Worm (Caenorhabditis elegans) whole organism, mixed stage, embryonic: ENCODE data around the gene C18H9.6.

Experiments used
- M03D4.4 ChIP-seq: sonication (generic microtip); optimal IDR thresholded peaks from 2 replicates; lab custom pipeline; 2017; ENCODE audit warnings: mild to moderate bottlenecking, missing genetic modification characterization, missing compliant biosample characterization
- bed-3 ChIP-seq: fragments of 200-800 bp; sonication (Bioruptor generic); optimal IDR thresholded peaks from 3 replicates; lab custom pipeline; 2018; ENCODE audit warnings: mild to moderate bottlenecking, missing genetic modification characterization, moderate library complexity, missing compliant biosample characterization
- blmp-1 ChIP-seq: fragments of 150-350 bp; optimal IDR thresholded peaks from 2 replicates; lab custom pipeline; 2014; ENCODE audit warnings: missing biosample characterization, missing genetic modification characterization
- ceh-39 ChIP-seq: fragments of 150-350 bp; optimal IDR thresholded peaks from 2 replicates; lab custom pipeline; 2014; ENCODE audit warnings: missing biosample characterization, missing genetic modification characterization
- ceh-43 ChIP-seq: fragments of 200-800 bp; sonication (Bioruptor generic); optimal IDR thresholded peaks from 2 replicates; lab custom pipeline; 2018; ENCODE audit warnings: mild to moderate bottlenecking, missing genetic modification characterization, moderate library complexity, missing compliant biosample characterization
- ceh-83 ChIP-seq: fragments of 200-800 bp; sonication (Bioruptor generic); optimal IDR thresholded peaks from 2 replicates; lab custom pipeline; 2018; ENCODE audit warnings: mild to moderate bottlenecking, missing genetic modification characterization, missing compliant biosample characterization
- ces-1 ChIP-seq: fragments of 150-350 bp; optimal IDR thresholded peaks from 2 replicates; lab custom pipeline; 2014; ENCODE audit warnings: missing biosample characterization, missing genetic modification reagents, missing genetic modification characterization
- cnd-1 ChIP-seq: fragments of 200-800 bp; sonication (Bioruptor generic); optimal IDR thresholded peaks from 2 replicates; lab custom pipeline; 2018; ENCODE audit warnings: mild to moderate bottlenecking, missing genetic modification characterization, missing compliant biosample characterization
- drap-1 ChIP-seq: fragments of 200-800 bp; sonication (Bioruptor generic); optimal IDR thresholded peaks from 3 replicates; lab custom pipeline; 2018; ENCODE audit warnings: mild to moderate bottlenecking, missing genetic modification characterization, missing compliant biosample characterization
- elt-1 ChIP-seq: sonication (generic microtip); optimal IDR thresholded peaks from 2 replicates; lab custom pipeline; 2017; ENCODE audit warnings: missing genetic modification characterization, mild to moderate bottlenecking, missing compliant biosample characterization, antibody characterized with exemption, moderate library complexity, borderline replicate concordance; ENCODE audit not compliant: insufficient read depth
- elt-3 ChIP-seq: fragments of 150-350 bp; optimal IDR thresholded peaks from 2 replicates; lab custom pipeline; 2014; ENCODE audit warnings: missing biosample characterization, missing genetic modification characterization
- flh-1 ChIP-seq: fragments of 200-800 bp; sonication (Bioruptor generic); optimal IDR thresholded peaks from 2 replicates; lab custom pipeline; 2018; ENCODE audit warnings: mild to moderate bottlenecking, missing genetic modification characterization, moderate library complexity, missing compliant biosample characterization
- ham-2 ChIP-seq: fragments of 200-800 bp; sonication (Bioruptor generic); optimal IDR thresholded peaks from 2 replicates; lab custom pipeline; 2018; ENCODE audit warnings: mild to moderate bottlenecking, missing genetic modification characterization, missing compliant biosample characterization
- hlh-1 ChIP-seq: fragments of 150-350 bp; optimal IDR thresholded peaks from 2 replicates; lab custom pipeline; 2014; ENCODE audit warnings: missing biosample characterization, missing genetic modification reagents, missing genetic modification characterization
- lin-13 ChIP-seq: fragments of 150-350 bp; optimal IDR thresholded peaks from 2 replicates; lab custom pipeline; 2014; ENCODE audit warnings: missing biosample characterization, missing genetic modification characterization
- lin-32 ChIP-seq: fragments of 200-800 bp; sonication (Bioruptor generic); optimal IDR thresholded peaks from 2 replicates; lab custom pipeline; 2018; ENCODE audit warnings: mild to moderate bottlenecking, missing genetic modification characterization, missing compliant biosample characterization
- lsy-2 ChIP-seq: fragments of 150-350 bp; optimal IDR thresholded peaks from 2 replicates; lab custom pipeline; 2014; ENCODE audit warnings: missing biosample characterization, missing genetic modification characterization
- mab-5 ChIP-seq: fragments of 150-350 bp; optimal IDR thresholded peaks from 2 replicates; lab custom pipeline; 2014; ENCODE audit warnings: missing biosample characterization, missing genetic modification characterization
- mep-1 ChIP-seq: fragments of 150-350 bp; optimal IDR thresholded peaks from 2 replicates; lab custom pipeline; 2017; ENCODE audit warnings: missing biosample characterization, missing genetic modification reagents, missing genetic modification characterization, inconsistent platforms
- mls-2 ChIP-seq: sonication (generic microtip); optimal IDR thresholded peaks from 2 replicates; lab custom pipeline; 2016; ENCODE audit warnings: mild to moderate bottlenecking, missing genetic modification characterization, moderate library complexity, missing compliant biosample characterization
- nhr-12 ChIP-seq: fragments of 150-350 bp; optimal IDR thresholded peaks from 2 replicates; lab custom pipeline; 2014; ENCODE audit warnings: missing biosample characterization, missing genetic modification characterization
- nhr-2 ChIP-seq: fragments of 150-350 bp; optimal IDR thresholded peaks from 2 replicates; lab custom pipeline; 2014; ENCODE audit warnings: missing biosample characterization, missing genetic modification characterization
- nhr-237 ChIP-seq: fragments of 150-350 bp; optimal IDR thresholded peaks from 2 replicates; lab custom pipeline; 2014; ENCODE audit warnings: missing biosample characterization, missing genetic modification characterization
- nhr-28 ChIP-seq: fragments of 150-350 bp; optimal IDR thresholded peaks from 2 replicates; lab custom pipeline; 2014; ENCODE audit warnings: missing biosample characterization, missing genetic modification characterization
- nhr-76 ChIP-seq: sonication (generic microtip); optimal IDR thresholded peaks from 2 replicates; lab custom pipeline; 2017; ENCODE audit warnings: missing biosample characterization, missing genetic modification characterization
- pha-4 ChIP-seq: fragments of 150-350 bp; optimal IDR thresholded peaks from 2 replicates; lab custom pipeline; 2018; ENCODE audit warnings: missing biosample characterization, missing genetic modification reagents, missing genetic modification characterization
- sem-2 ChIP-seq: fragments of 200-800 bp; sonication (Bioruptor generic); optimal IDR thresholded peaks from 2 replicates; lab custom pipeline; 2018; ENCODE audit warnings: mild to moderate bottlenecking, missing genetic modification characterization, missing compliant biosample characterization
- snpc-4 ChIP-seq: fragments of 150-350 bp; optimal IDR thresholded peaks from 2 replicates; lab custom pipeline; 2014; ENCODE audit warnings: missing biosample characterization, missing genetic modification characterization
- sptf-1 ChIP-seq: sonication (generic microtip); optimal IDR thresholded peaks from 2 replicates; lab custom pipeline; 2017; ENCODE audit warnings: mild to moderate bottlenecking, missing genetic modification characterization, moderate library complexity, missing compliant biosample characterization
- tbx-8 ChIP-seq: fragments of 200-800 bp; sonication (Bioruptor generic); optimal IDR thresholded peaks from 2 replicates; lab custom pipeline; 2018; ENCODE audit warnings: mild to moderate bottlenecking, missing genetic modification characterization, moderate library complexity, missing compliant biosample characterization
- unc-120 ChIP-seq: sonication (generic microtip); optimal IDR thresholded peaks from 2 replicates; lab custom pipeline; 2017; ENCODE audit warnings: missing genetic modification characterization, missing compliant biosample characterization; ENCODE audit not compliant: poor library complexity, severe bottlenecking
- unc-39 ChIP-seq: fragments of 150-350 bp; optimal IDR thresholded peaks from 2 replicates; lab custom pipeline; 2014; ENCODE audit warnings: missing biosample characterization, missing genetic modification characterization
- unc-62 ChIP-seq: fragments of 150-350 bp; optimal IDR thresholded peaks from 2 replicates; lab custom pipeline; 2014; ENCODE audit warnings: missing biosample characterization, missing genetic modification reagents, missing genetic modification characterization
- zip-8 ChIP-seq: fragments of 150-350 bp; optimal IDR thresholded peaks from 2 replicates; lab custom pipeline; 2014; ENCODE audit warnings: missing biosample characterization, missing genetic modification characterization
- ztf-11 ChIP-seq: fragments of 150-350 bp; optimal IDR thresholded peaks from 2 replicates; lab custom pipeline; 2014; ENCODE audit warnings: missing biosample characterization, missing genetic modification characterization

C18H9.6 gene

ce11 chrII:6744648-6745047 is 43.2 kb upstream of the C18H9.6 start, which contains the start of gene ins-15:
Gene ins-15 (minus strand): TSS chrII:6744748.
- TF ChIP-seq ceh-39 (tag; lab: Kevin White, UChicago) (no peak), elt-1 (tag; lab: Kevin White, UChicago) (no peak), tbx-8 (GFP tag; lab: Kevin White, UChicago) (no peak), lin-32 (no peak), nhr-12 (tag; lab: Kevin White, UChicago) (no peak), unc-39 (tag; lab: Kevin White, UChicago) (no peak), sem-2 (GFP tag; lab: Kevin White, UChicago) (no peak), hlh-1 (no peak), nhr-237 (no peak), snpc-4 (tag; lab: Kevin White, UChicago) (no peak), drap-1 (GFP tag; lab: Kevin White, UChicago) (no peak), pha-4 (tag; lab: Kevin White, UChicago) (no peak), nhr-2 (tag; lab: Kevin White, UChicago) (no peak), nhr-76 (tag; lab: Kevin White, UChicago) (no peak), lin-13 (tag; lab: Kevin White, UChicago) (no peak), ham-2 (GFP tag; lab: Kevin White, UChicago) (no peak), flh-1 (GFP tag; lab: Kevin White, UChicago) (no peak)
- TF ChIP-seq, all 35 proteins: peak for 0

DNA sequence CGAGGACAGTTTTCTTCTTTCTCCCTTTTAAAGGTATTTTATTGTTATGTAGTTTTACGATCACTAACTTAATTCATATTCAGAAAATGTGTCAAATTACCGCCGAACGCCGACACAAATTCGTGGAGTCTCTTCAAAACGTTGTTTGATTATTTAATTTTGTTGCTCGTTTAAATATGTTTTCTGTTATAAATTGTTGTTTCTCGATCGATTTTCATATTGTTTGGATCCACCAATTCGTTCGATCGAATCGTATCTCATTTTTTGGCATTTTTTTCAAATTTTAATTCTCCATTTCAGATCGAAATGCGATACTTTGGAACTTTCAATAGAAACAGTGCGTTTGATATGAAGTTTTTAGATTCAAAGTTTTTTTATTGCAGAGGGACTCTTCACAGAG is 41.2 kb upstream of the C18H9.6 start, which contains the start of gene F41G3.6:
F41G3.6 (plus strand) TSS at position 301 of the 400 bp plus-strand sequence.
- TF ChIP-seq cnd-1: no peak
- TF ChIP-seq elt-1 (tag; lab: Kevin White, UChicago): no peak
- TF ChIP-seq mls-2 (tag; lab: Kevin White, UChicago): no peak
- TF ChIP-seq tbx-8 (GFP tag; lab: Kevin White, UChicago): no peak
- no peak for TF ChIP-seq bed-3 (GFP tag; lab: Kevin White, UChicago)
- no peak for TF ChIP-seq blmp-1
- no peak for TF ChIP-seq ceh-83
- no peak for TF ChIP-seq ztf-11 (tag; lab: Kevin White, UChicago)
- no peak for TF ChIP-seq elt-3 (tag; lab: Kevin White, UChicago)
- TF ChIP-seq nhr-237: no peak
- no peak for TF ChIP-seq nhr-12 (tag; lab: Kevin White, UChicago)
- no peak for TF ChIP-seq mab-5 (tag; lab: Kevin White, UChicago)
- TF ChIP-seq ceh-43 (GFP tag; lab: Kevin White, UChicago): no peak
- TF ChIP-seq nhr-28 (tag; lab: Kevin White, UChicago): no peak
- TF ChIP-seq, all 35 proteins: peak for 0

DNA sequence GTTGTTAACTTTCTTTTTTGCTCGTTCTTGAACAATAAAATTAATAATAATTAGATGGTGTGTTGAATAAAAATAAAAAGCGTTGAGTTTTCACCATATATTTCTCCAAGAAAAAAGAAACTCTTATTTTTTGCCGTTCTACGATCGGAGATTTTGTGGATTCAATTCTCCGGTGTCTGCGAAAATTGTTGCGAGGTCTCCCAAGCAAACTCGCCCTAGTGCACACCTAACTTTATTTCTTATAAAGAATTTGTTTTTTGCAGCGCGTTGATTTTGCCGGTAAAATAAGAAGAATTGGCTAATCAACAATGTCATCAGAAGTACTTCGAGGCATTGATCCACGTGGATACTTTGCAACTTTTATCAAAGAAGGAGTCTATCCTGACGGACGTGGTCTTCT is 40.0 kb upstream of the C18H9.6 start, which contains the start of gene exos-8:
exos-8 (plus strand) TSS at position 264 of the 400 bp plus-strand sequence.
- no peak for TF ChIP-seq zip-8 (tag; lab: Kevin White, UChicago)
- TF ChIP-seq M03D4.4 (tag; lab: Kevin White, UChicago): peak; percentile 28
- TF ChIP-seq tbx-8 (GFP tag; lab: Kevin White, UChicago): no peak
- TF ChIP-seq elt-3 (tag; lab: Kevin White, UChicago): no peak
- TF ChIP-seq mab-5 (tag; lab: Kevin White, UChicago): no peak
- TF ChIP-seq snpc-4 (tag; lab: Kevin White, UChicago): no peak
- TF ChIP-seq unc-62: no peak
- no peak for TF ChIP-seq ztf-11 (tag; lab: Kevin White, UChicago)
- no peak for TF ChIP-seq sem-2 (GFP tag; lab: Kevin White, UChicago)
- TF ChIP-seq mep-1: peak; percentile 67
- TF ChIP-seq blmp-1: no peak
- no peak for TF ChIP-seq unc-120 (tag; lab: Kevin White, UChicago)
- TF ChIP-seq hlh-1: no peak
- no peak for TF ChIP-seq flh-1 (GFP tag; lab: Kevin White, UChicago)
- TF ChIP-seq pha-4 (tag; lab: Kevin White, UChicago): no peak
- TF ChIP-seq lin-13 (tag; lab: Kevin White, UChicago): peak; percentile 34
- TF ChIP-seq mls-2 (tag; lab: Kevin White, UChicago): peak; percentile 50
- TF ChIP-seq lsy-2 (tag; lab: Kevin White, UChicago): peak; percentile 67
- no peak for TF ChIP-seq ceh-39 (tag; lab: Kevin White, UChicago)
- no peak for TF ChIP-seq unc-39 (tag; lab: Kevin White, UChicago)
- TF ChIP-seq nhr-12 (tag; lab: Kevin White, UChicago): no peak
- TF ChIP-seq sptf-1 (tag; lab: Kevin White, UChicago): no peak
- TF ChIP-seq bed-3 (GFP tag; lab: Kevin White, UChicago): no peak
- peak; percentile 49 for TF ChIP-seq nhr-237
- TF ChIP-seq cnd-1: peak; percentile 46
- TF ChIP-seq ceh-83: no peak
- TF ChIP-seq ces-1 (GFP tag; lab: Kevin White, UChicago): peak; percentile 76
- no peak for TF ChIP-seq elt-1 (tag; lab: Kevin White, UChicago)
- TF ChIP-seq nhr-76 (tag; lab: Kevin White, UChicago): no peak
- TF ChIP-seq lin-32: peak; percentile 1
- TF ChIP-seq nhr-2 (tag; lab: Kevin White, UChicago): no peak
- TF ChIP-seq drap-1 (GFP tag; lab: Kevin White, UChicago): peak; percentile 6
- TF ChIP-seq ham-2 (GFP tag; lab: Kevin White, UChicago): no peak
- TF ChIP-seq ceh-43 (GFP tag; lab: Kevin White, UChicago): no peak
- TF ChIP-seq nhr-28 (tag; lab: Kevin White, UChicago): no peak
